Worm (Caenorhabditis elegans): ENCODE results near the gene pyk-2.

DNA sequence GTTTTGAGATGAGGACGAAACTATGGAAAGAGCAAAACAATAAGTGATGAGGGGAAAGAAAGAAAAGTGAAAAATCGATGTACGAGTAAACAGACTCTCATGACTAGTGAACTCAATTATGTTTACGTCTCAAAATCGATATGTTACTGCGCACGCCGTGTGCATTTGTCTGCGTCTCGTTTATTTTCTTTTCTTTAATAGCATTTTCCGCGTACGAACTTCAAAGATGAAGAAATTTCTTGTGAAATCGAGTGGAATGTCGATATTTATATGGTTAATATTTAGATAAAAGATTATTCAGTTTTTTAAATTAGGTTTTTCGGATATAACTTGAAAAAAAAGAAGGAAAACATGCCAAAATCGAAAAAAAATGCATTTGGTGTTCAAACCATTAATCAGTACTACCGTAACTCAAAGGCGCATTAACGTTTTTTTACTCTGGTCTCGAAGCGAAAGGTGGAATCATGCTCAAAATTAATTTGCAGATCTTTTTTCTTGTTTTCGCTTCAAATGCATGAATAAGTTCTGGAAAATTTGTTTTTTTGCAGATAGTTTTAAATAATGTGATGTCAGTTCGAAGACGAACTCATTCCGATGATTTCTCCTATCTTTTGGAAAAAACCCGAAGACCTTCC is 27.3 kb downstream of the pyk-2 start, which contains the start of gene fic-1:
- TF ChIP-seq sox-4 (tag; optimal IDR thresholded peaks at IDR 0.05) (no peak), pqm-1 (tag; optimal IDR thresholded peaks at IDR 0.05) (no peak), nhr-232 (tag; optimal IDR thresholded peaks at IDR 0.05) (no peak), pros-1 (tag; optimal IDR thresholded peaks at IDR 0.05) (no peak), ama-1 (optimal IDR thresholded peaks at IDR 0.05) (no peak), tbx-2 (tag; optimal IDR thresholded peaks at IDR 0.05) (peak; percentile 18), nfya-1 (tag; optimal IDR thresholded peaks at IDR 0.05) (peak; percentile 52), elt-2 (tag; optimal IDR thresholded peaks at IDR 0.05) (no peak), fkh-10 (GFP tag; optimal IDR thresholded peaks at IDR 0.05) (no peak), nhr-11 (tag; optimal IDR thresholded peaks at IDR 0.05) (no peak), zip-5 (tag; optimal IDR thresholded peaks at IDR 0.05) (no peak), Y22D7AL.16 (tag; optimal IDR thresholded peaks at IDR 0.05) (no peak), sox-2 (GFP tag; IDR thresholded peaks at IDR 0.05) (no peak)

All from whole organism, late embryonic.